Worm (Caenorhabditis elegans): ENCODE results near the gene C54H2.4.

The C54H2.4 gene

DNA sequence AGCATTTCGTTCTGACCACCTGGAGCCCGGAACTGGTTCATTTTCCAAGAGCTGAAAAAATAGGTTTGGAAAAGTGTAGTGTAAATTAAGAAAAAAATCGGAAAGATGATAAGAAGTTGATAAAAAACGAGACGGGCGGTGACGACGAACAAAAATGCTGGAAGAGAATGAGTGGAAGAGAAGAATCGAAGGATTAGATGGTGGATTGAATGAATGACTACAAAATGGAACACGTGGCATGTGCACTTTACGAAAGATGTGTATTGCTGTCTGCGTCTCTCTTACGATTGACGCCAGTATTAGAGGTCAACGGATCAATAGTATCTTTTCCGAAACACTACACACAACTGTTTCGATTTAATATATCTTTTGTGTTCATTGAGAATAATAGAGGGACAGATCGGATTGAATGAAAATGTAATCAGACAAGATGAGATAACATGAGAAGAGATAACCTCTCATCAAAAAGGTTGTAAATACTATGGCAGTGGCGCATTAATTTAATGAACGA, 10.2 kb upstream of the C54H2.4 start, which contains the start of gene sft-4 (continued):
- TF ChIP-seq pha-4 (GFP tag; IDR thresholded peaks at IDR 0.05) (no peak), pha-4 (tag; optimal IDR thresholded peaks at IDR 0.05) (no peak), dpl-1 (GFP tag; optimal IDR thresholded peaks at IDR 0.05) (no peak), nhr-10 (tag; optimal IDR thresholded peaks at IDR 0.05) (no peak), mep-1 (tag; optimal IDR thresholded peaks at IDR 0.05) (peak; percentile 20), lsy-2 (tag; optimal IDR thresholded peaks at IDR 0.05) (peak in 1 of 2 experiments; percentile 66), Y75B8A.6 (GFP tag; IDR thresholded peaks at IDR 0.05) (no peak), nhr-41 (GFP tag; IDR thresholded peaks at IDR 0.05) (no peak)

DNA sequence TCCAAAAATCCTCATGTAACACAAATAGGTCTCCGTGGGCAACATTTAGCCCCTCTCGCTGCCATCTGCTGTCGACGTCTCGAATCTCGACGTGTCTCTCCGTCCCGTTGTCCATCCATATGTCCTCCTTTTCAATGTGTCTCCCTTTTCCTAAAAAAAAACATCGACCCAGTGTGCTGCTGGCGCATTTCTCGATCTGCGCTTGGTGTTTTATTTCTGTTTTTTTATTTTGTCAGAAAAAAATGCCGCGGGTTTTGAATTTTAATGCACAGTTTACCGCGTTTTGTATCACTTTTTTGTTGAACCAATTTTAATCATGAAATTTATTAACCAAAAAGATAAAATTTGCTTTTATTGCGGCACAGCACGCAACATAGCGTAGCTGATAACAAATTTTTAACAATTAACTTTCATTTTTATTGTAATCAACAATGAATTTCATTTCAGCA, 5.3 kb upstream of the C54H2.4 start:
- TF ChIP-seq php-3 (GFP tag; IDR thresholded peaks at IDR 0.05) = peak; percentile 59; the same call in 1 of the 2 replicates
- TF ChIP-seq jun-1 (tag; optimal IDR thresholded peaks at IDR 0.05) = no peak
- TF ChIP-seq hif-1 (tag; optimal IDR thresholded peaks at IDR 0.05) = peak in 1 of 2 experiments; percentile 29
- TF ChIP-seq fkh-10 (GFP tag; optimal IDR thresholded peaks at IDR 0.05) = peak; percentile 54
- peak; percentile 83 for TF ChIP-seq mep-1 (tag; optimal IDR thresholded peaks at IDR 0.05)
- TF ChIP-seq lir-3 (tag; optimal IDR thresholded peaks at IDR 0.05) = no peak
- TF ChIP-seq unc-62 (GFP tag; optimal IDR thresholded peaks at IDR 0.05 in 1 of 2) = peak in 1 of 2 experiments; percentile 93
- TF ChIP-seq unc-62 (tag; optimal IDR thresholded peaks at IDR 0.05) = no peak
- peak; percentile 71 for TF ChIP-seq rbr-2 (tag; optimal IDR thresholded peaks at IDR 0.05)
- TF ChIP-seq hlh-30 (tag; optimal IDR thresholded peaks at IDR 0.05; ENCODE audit: insufficient read depth) = peak; percentile 61
- TF ChIP-seq daf-16 (GFP tag; optimal IDR thresholded peaks at IDR 0.05) = peak in 1 of 2 experiments; percentile 52
- peak; percentile 68 for TF ChIP-seq daf-16 (tag; optimal IDR thresholded peaks at IDR 0.05)
- no peak for TF ChIP-seq egl-43 (GFP tag; IDR thresholded peaks at IDR 0.05)
- TF ChIP-seq hmg-1.1 (GFP tag; IDR thresholded peaks at IDR 0.05) = peak; percentile 68
- no peak for TF ChIP-seq nhr-25 (tag; optimal IDR thresholded peaks at IDR 0.05; ENCODE audit: borderline replicate concordance, insufficient read depth)
- TF ChIP-seq vab-7 (GFP tag; IDR thresholded peaks at IDR 0.05) = 0 out of 2 replicates have a peak, but pooled peaks have one; percentile 36
- TF ChIP-seq ztf-11 (tag; optimal IDR thresholded peaks at IDR 0.05) = no peak
- TF ChIP-seq mdl-1 (tag; optimal IDR thresholded peaks at IDR 0.05) = peak in 1 of 2 experiments; percentile 71
- TF ChIP-seq nhr-77 (tag; optimal IDR thresholded peaks at IDR 0.05) = peak; percentile 76
- TF ChIP-seq dve-1 (tag; optimal IDR thresholded peaks at IDR 0.05; ENCODE audit: insufficient read depth) = peak; percentile 63
- TF ChIP-seq snpc-1.2 (GFP tag; IDR thresholded peaks at IDR 0.05) = no peak
- peak; percentile 60 for TF ChIP-seq dmd-6 (GFP tag; IDR thresholded peaks at IDR 0.05)
- TF ChIP-seq ctbp-1 (GFP tag; IDR thresholded peaks at IDR 0.05) = 0 out of 2 replicates have a peak, but pooled peaks have one; percentile 42
- peak; percentile 69 for TF ChIP-seq nhr-6 (tag; optimal IDR thresholded peaks at IDR 0.05)
- TF ChIP-seq nhr-28 (tag; optimal IDR thresholded peaks at IDR 0.05) = peak; percentile 63
- peak in 1 of 2 experiments; percentile 85 for TF ChIP-seq lsy-2 (tag; optimal IDR thresholded peaks at IDR 0.05)
- no peak for TF ChIP-seq spr-3 (GFP tag; optimal IDR thresholded peaks at IDR 0.05)
- peak; percentile 21 for TF ChIP-seq pqm-1 (tag; optimal IDR thresholded peaks at IDR 0.05)
- no peak for TF ChIP-seq pha-4 (GFP tag; IDR thresholded peaks at IDR 0.05)
- no peak for TF ChIP-seq pha-4 (tag; optimal IDR thresholded peaks at IDR 0.05)
- no peak for TF ChIP-seq F49E8.2 (tag; optimal IDR thresholded peaks at IDR 0.05; ENCODE audit: borderline replicate concordance)
- peak; percentile 51; the same call in 1 of the 2 replicates for TF ChIP-seq ceh-20 (GFP tag; IDR thresholded peaks at IDR 0.05)
- TF ChIP-seq tra-1 (GFP tag; IDR thresholded peaks at IDR 0.05) = 0 out of 2 replicates have a peak, but pooled peaks have one; percentile 53
- 0 out of 2 replicates have a peak, but pooled peaks have one; percentile 16 for TF ChIP-seq arid-1 (GFP tag; conservative IDR thresholded peaks at IDR 0.05)
- TF ChIP-seq lin-13 (GFP tag; optimal IDR thresholded peaks at IDR 0.05) = peak; percentile 51
- peak; percentile 71 for TF ChIP-seq dpl-1 (GFP tag; optimal IDR thresholded peaks at IDR 0.05)
- TF ChIP-seq aha-1 (tag) = peak; percentile 35
- no peak for TF ChIP-seq duxl-1 (tag; optimal IDR thresholded peaks at IDR 0.05; ENCODE audit: poor library complexity)
- no peak for TF ChIP-seq fos-1 (tag; optimal IDR thresholded peaks at IDR 0.05)
- TF ChIP-seq nhr-11 (tag; optimal IDR thresholded peaks at IDR 0.05) = peak; percentile 62
- no peak for TF ChIP-seq spr-1 (tag; optimal IDR thresholded peaks at IDR 0.05)
- peak; percentile 54 for TF ChIP-seq F37D6.2 (tag; optimal IDR thresholded peaks at IDR 0.05)
- TF ChIP-seq zag-1 (tag; optimal IDR thresholded peaks at IDR 0.05) = no peak
- TF ChIP-seq mxl-3 (GFP tag; optimal IDR thresholded peaks at IDR 0.05) = peak; percentile 80
- TF ChIP-seq hlh-11 (tag; optimal IDR thresholded peaks at IDR 0.05) = peak; percentile 80

Data from whole organism, L4 larva.